Worm (Caenorhabditis elegans) whole organism, early embryonic: ENCODE data around the gene F36D3.1.

ENCODE experiments used
- B0310.2 ChIP-seq: sonication (generic microtip); optimal IDR thresholded peaks from 2 replicates; lab custom pipeline; 2016; ENCODE audit warnings: mild to moderate bottlenecking, missing genetic modification characterization, missing compliant biosample characterization
- F13C5.2 ChIP-seq: sonication (generic microtip); optimal IDR thresholded peaks from 2 replicates; lab custom pipeline; 2017; ENCODE audit warnings: mild to moderate bottlenecking, missing genetic modification characterization, inconsistent platforms, missing compliant biosample characterization
- aly-1 ChIP-seq: sonication (generic microtip); optimal IDR thresholded peaks from 2 replicates; lab custom pipeline; 2016; ENCODE audit warnings: missing genetic modification characterization, missing compliant biosample characterization
- ama-1 ChIP-seq: fragments of 150-350 bp; optimal IDR thresholded peaks from 2 replicates; lab custom pipeline; 2014
- ceh-13 ChIP-seq: fragments of 200-800 bp; sonication (Bioruptor generic); optimal IDR thresholded peaks from 2 replicates; lab custom pipeline; 2018; ENCODE audit warnings: mild to moderate bottlenecking, missing genetic modification characterization, missing compliant biosample characterization
- ceh-36 ChIP-seq: sonication (generic microtip); optimal IDR thresholded peaks from 2 replicates; lab custom pipeline; 2016; ENCODE audit warnings: missing genetic modification characterization, inconsistent platforms, missing compliant biosample characterization
- ets-7 ChIP-seq: sonication (generic microtip); optimal IDR thresholded peaks from 2 replicates; lab custom pipeline; 2016; ENCODE audit warnings: missing genotype, missing genetic modification characterization, missing compliant biosample characterization
- flt-1 ChIP-seq: fragments of 200-800 bp; sonication (Bioruptor generic); IDR thresholded peaks from 2 replicates; pipeline ENCODE4 v1.3.6; 2022; ENCODE audit warnings: missing genetic modification characterization, missing compliant biosample characterization
- hmbx-1 ChIP-seq: sonication (generic microtip); optimal IDR thresholded peaks from 2 replicates; lab custom pipeline; 2016; ENCODE audit warnings: mild to moderate bottlenecking, missing genetic modification characterization, missing compliant biosample characterization
- hmg-4 ChIP-seq: fragments of 200-800 bp; sonication (Bioruptor generic); optimal IDR thresholded peaks from 2 replicates; lab custom pipeline; 2018; ENCODE audit warnings: mild to moderate bottlenecking, missing genetic modification characterization, missing compliant biosample characterization
- hnd-1 ChIP-seq: sonication (generic microtip); optimal IDR thresholded peaks from 2 replicates; lab custom pipeline; 2016; ENCODE audit warnings: missing genetic modification characterization, missing compliant biosample characterization
- pes-1 ChIP-seq: fragments of 200-800 bp; sonication (Bioruptor generic); IDR thresholded peaks from 2 replicates; pipeline ENCODE4 v1.3.6; 2022; ENCODE audit warnings: missing genetic modification reagents, missing genetic modification characterization, missing compliant biosample characterization
- scrt-1 ChIP-seq: fragments of 200-800 bp; sonication (Bioruptor generic); IDR thresholded peaks from 2 replicates; pipeline ENCODE4 v1.3.6; 2022; ENCODE audit warnings: missing genetic modification characterization, missing compliant biosample characterization
- sea-1 ChIP-seq: fragments of 200-800 bp; sonication (Bioruptor generic); conservative IDR thresholded peaks from 2 replicates; pipeline ENCODE4 v1.3.6; 2022; ENCODE audit warnings: missing genetic modification characterization, missing compliant biosample characterization
- tbx-11 ChIP-seq: fragments of 200-800 bp; sonication (Bioruptor generic); IDR thresholded peaks from 2 replicates; pipeline ENCODE4 v1.3.6; 2022; ENCODE audit warnings: missing genetic modification characterization, missing compliant biosample characterization
- tbx-37 ChIP-seq: fragments of 200-800 bp; sonication (Bioruptor generic); conservative IDR thresholded peaks from 2 replicates; pipeline ENCODE4 v1.3.6; 2022; ENCODE audit warnings: missing genetic modification reagents, missing genetic modification characterization, missing compliant biosample characterization
- tra-4 ChIP-seq: sonication (generic microtip); optimal IDR thresholded peaks from 2 replicates; lab custom pipeline; 2017; ENCODE audit warnings: missing genetic modification characterization, missing compliant biosample characterization

F36D3.1 gene

ce11 chrV:16526858-16527257 is 27.7 kb downstream of the F36D3.1 start, which contains the start of gene F36D3.8:
Gene F36D3.8 (plus strand): TSS chrV:16527158.
- TF ChIP-seq B0310.2 (tag; lab: Kevin White, UChicago) (no peak), scrt-1 (GFP tag; lab: Robert Waterston, UW) (no peak), hnd-1 (no peak), hmbx-1 (tag; lab: Kevin White, UChicago) (no peak), ets-7 (no peak)

- no peak for TF ChIP-seq ceh-36 (tag; lab: Kevin White, UChicago)
- TF ChIP-seq hmbx-1 (tag; lab: Kevin White, UChicago) = no peak
- TF ChIP-seq pes-1 = no peak
Observed at ce11 chrV:16527796-16528195, 28.6 kb downstream of the F36D3.1 start, which contains the start of gene F36D3.16. Gene F36D3.16 (plus strand): TSS chrV:16528096.

ce11 chrV:16534000-16534399 is 34.8 kb downstream of the F36D3.1 start, which contains the start of gene cpr-2:
Gene cpr-2 (minus strand): TSS chrV:16534100.
- TF ChIP-seq F13C5.2 (tag; lab: Kevin White, UChicago) (no peak), pes-1 (no peak)

- TF ChIP-seq scrt-1 (GFP tag; lab: Robert Waterston, UW) (no peak), tra-4 (tag; lab: Kevin White, UChicago) (no peak), B0310.2 (tag; lab: Kevin White, UChicago) (no peak), F13C5.2 (tag; lab: Kevin White, UChicago) (no peak), aly-1 (tag; lab: Kevin White, UChicago) (no peak), sea-1 (GFP tag; lab: Robert Waterston, UW) (no peak), tbx-37 (no peak)
Observed at ce11 chrV:16535172-16535571, 36.0 kb downstream of the F36D3.1 start, which contains the start of gene Y32B12B.8. Gene Y32B12B.8 (plus strand): TSS chrV:16535472.

- TF ChIP-seq hmg-4 (GFP tag; lab: Kevin White, UChicago) = no peak
- TF ChIP-seq pes-1 = no peak
- TF ChIP-seq scrt-1 (GFP tag; lab: Robert Waterston, UW) = no peak
- TF ChIP-seq hnd-1 = no peak
- TF ChIP-seq B0310.2 (tag; lab: Kevin White, UChicago) = no peak
- no peak for TF ChIP-seq ceh-36 (tag; lab: Kevin White, UChicago)
- TF ChIP-seq tbx-11 = no peak
- TF ChIP-seq aly-1 (tag; lab: Kevin White, UChicago) = no peak
- no peak for TF ChIP-seq F13C5.2 (tag; lab: Kevin White, UChicago)
- TF ChIP-seq ama-1 (lab: Kevin White, UChicago) = no peak
- no peak for TF ChIP-seq tbx-37
- no peak for TF ChIP-seq hmbx-1 (tag; lab: Kevin White, UChicago)
- TF ChIP-seq tra-4 (tag; lab: Kevin White, UChicago) = no peak
Observed at ce11 chrV:16536701-16537100, 37.5 kb downstream of the F36D3.1 start, which contains the start of gene Y32B12B.1. Gene Y32B12B.1 (plus strand): TSS chrV:16537001.

ce11 chrV:16537908-16538446 is 38.8 kb downstream of the F36D3.1 start, which contains the start of gene Y32B12B.2:
Gene Y32B12B.2 (plus strand): TSS chrV:16538396.
- TF ChIP-seq F13C5.2 (tag; lab: Kevin White, UChicago) (no peak), aly-1 (tag; lab: Kevin White, UChicago) (no peak), tra-4 (tag; lab: Kevin White, UChicago) (no peak), scrt-1 (GFP tag; lab: Robert Waterston, UW) (no peak), flt-1 (GFP tag; lab: Robert Waterston, UW) (no peak), ets-7 (no peak), hmg-4 (GFP tag; lab: Kevin White, UChicago) (no peak)

- TF ChIP-seq F13C5.2 (tag; lab: Kevin White, UChicago) (no peak), ceh-13 (GFP tag; lab: Kevin White, UChicago) (no peak), flt-1 (GFP tag; lab: Robert Waterston, UW) (no peak), tbx-37 (no peak), aly-1 (tag; lab: Kevin White, UChicago) (no peak), ets-7 (no peak), scrt-1 (GFP tag; lab: Robert Waterston, UW) (no peak), tra-4 (tag; lab: Kevin White, UChicago) (no peak), hmg-4 (GFP tag; lab: Kevin White, UChicago) (no peak), hnd-1 (no peak), hmbx-1 (tag; lab: Kevin White, UChicago) (no peak), ama-1 (lab: Kevin White, UChicago) (no peak), B0310.2 (tag; lab: Kevin White, UChicago) (no peak), tbx-11 (no peak), sea-1 (GFP tag; lab: Robert Waterston, UW) (no peak), pes-1 (no peak), ceh-36 (tag; lab: Kevin White, UChicago) (no peak)
Observed at ce11 chrV:16539666-16540065, 40.5 kb downstream of the F36D3.1 start.

ce11 chrV:16540657-16541056 is 41.5 kb downstream of the F36D3.1 start:
- TF ChIP-seq sea-1 (GFP tag; lab: Robert Waterston, UW) = no peak

- no peak for TF ChIP-seq tbx-11
- no peak for TF ChIP-seq pes-1
- TF ChIP-seq ceh-13 (GFP tag; lab: Kevin White, UChicago) = no peak
Observed at ce11 chrV:16550680-16551079, 51.5 kb downstream of the F36D3.1 start, which contains the start of gene srbc-65. Gene srbc-65 (plus strand): TSS chrV:16550980.
